Fruit fly (Drosophila melanogaster) Kc167 (cell line): Measurements from ENCODE around the gene Srp19.

Experiments used
- Myc ChIP-seq: fragments of >200 bp; optimal IDR thresholded peaks from 2 replicates; lab custom pipeline; 2017; ENCODE audit warnings: missing external identifiers
- Sin3A ChIP-seq: fragments of >200 bp; optimal IDR thresholded peaks from 2 replicates; lab custom pipeline; 2018; ENCODE audit warnings: missing external identifiers
- h ChIP-seq: fragments of >200 bp; optimal IDR thresholded peaks from 3 replicates; lab custom pipeline; 2018; ENCODE audit warnings: missing external identifiers
- insv ChIP-seq: fragments of >200 bp; optimal IDR thresholded peaks from 3 replicates; lab custom pipeline; 2018; ENCODE audit warnings: missing external identifiers
- psq ChIP-seq: fragments of >200 bp; optimal IDR thresholded peaks from 2 replicates; lab custom pipeline; 2017; ENCODE audit warnings: missing external identifiers
- ttk ChIP-seq: sonication (Bioruptor generic); optimal IDR thresholded peaks from 2 replicates; lab custom pipeline; 2017; ENCODE audit warnings: missing external identifiers

Srp19 gene

dm6 chr3L:7367798-7368678 is 20.2 kb upstream of the Srp19 start:
- TF ChIP-seq ttk (no peak), insv (no peak), Myc (lab: Kevin White, UChicago) (no peak), h (lab: Kevin White, UChicago) (no peak), Sin3A (lab: Kevin White, UChicago) (no peak), psq (lab: Kevin White, UChicago) (no peak)

- no peak for TF ChIP-seq Myc (lab: Kevin White, UChicago)
- TF ChIP-seq insv: no peak
- TF ChIP-seq ttk: no peak
- TF ChIP-seq Sin3A (lab: Kevin White, UChicago): no peak
- TF ChIP-seq psq (lab: Kevin White, UChicago): no peak
- TF ChIP-seq h (lab: Kevin White, UChicago): no peak
These were observed 17.0 kb upstream of the Srp19 start for dm6 chr3L:7364717-7365278.

dm6 chr3L:7361095-7361522 is 13.3 kb upstream of the Srp19 start:
- no peak for TF ChIP-seq psq (lab: Kevin White, UChicago)
- TF ChIP-seq Sin3A (lab: Kevin White, UChicago): no peak
- no peak for TF ChIP-seq h (lab: Kevin White, UChicago)

DNA sequence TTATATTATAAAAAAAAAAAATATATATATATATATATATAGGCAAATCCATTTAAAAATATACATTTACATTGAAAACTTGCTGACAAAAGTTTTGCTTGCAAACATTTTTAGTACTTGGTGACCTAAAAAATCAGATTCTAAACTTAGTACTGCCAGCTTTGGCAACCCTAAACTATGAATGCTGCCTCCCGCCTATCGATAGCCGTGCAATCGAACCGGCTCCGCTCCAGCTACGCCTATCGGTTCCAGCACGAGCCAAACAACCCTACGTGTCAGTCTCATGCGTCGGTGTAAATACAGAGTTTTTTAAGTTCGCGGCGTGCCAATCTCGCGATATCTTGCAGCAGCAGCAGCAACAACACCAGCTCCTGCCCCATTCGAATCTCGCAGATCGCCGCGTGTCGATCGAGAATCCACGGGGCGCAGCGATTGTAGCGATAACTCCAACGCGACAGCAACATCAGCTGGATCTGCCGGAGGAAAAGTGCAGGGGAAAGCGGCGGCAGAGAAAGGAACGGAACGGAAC is 12.6 kb upstream of the Srp19 start, which contains the start of gene Sec63:
Gene Sec63 (plus strand): TSS at position 238 of the 529 bp plus-strand sequence.
- TF ChIP-seq insv: no peak
- no peak for TF ChIP-seq psq (lab: Kevin White, UChicago)
- no peak for TF ChIP-seq ttk
- no peak for TF ChIP-seq h (lab: Kevin White, UChicago)
- TF ChIP-seq Myc (lab: Kevin White, UChicago): no peak

- TF ChIP-seq Sin3A (lab: Kevin White, UChicago) (no peak), ttk (no peak), insv (no peak), Myc (lab: Kevin White, UChicago) (no peak), psq (lab: Kevin White, UChicago) (no peak), h (lab: Kevin White, UChicago) (no peak)
These were observed 12.0 kb upstream of the Srp19 start, which contains the start of gene pst for dm6 chr3L:7359827-7360323. pst (minus strand) TSS chr3L:7360263.

DNA sequence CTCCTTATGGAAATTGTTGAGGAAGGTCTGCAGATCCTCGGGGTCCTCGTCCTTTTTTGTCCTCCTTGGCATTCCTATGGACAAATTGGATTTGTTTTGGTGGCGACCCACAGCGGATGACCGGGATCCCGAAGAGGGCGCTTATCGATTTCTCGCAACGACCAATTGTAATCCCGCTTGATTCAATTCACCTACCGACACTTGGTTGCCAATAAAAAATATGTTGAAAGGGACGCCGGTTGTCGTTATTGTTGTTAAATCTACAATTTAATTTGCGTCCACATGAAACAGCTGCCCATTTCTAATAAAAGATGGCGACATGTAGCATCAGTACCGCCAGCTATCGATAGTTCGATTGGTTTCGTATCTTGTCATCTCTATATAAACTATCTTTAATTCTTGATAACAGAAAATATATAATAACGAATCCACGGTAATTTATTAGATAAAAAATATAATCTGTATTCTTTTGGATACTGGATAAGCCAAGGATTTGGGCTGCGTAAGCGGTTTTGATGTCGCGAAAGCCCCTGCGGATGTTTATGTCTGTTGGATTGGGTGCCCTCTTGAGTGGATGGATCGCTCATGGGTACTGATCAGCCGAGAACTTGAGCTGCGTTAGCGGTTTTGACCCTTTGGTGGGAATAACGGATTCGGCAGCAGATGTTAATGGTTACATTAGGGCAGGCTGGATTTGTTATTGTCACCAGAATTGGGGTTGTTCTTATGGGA is 8.7 kb upstream of the Srp19 start, which contains the start of gene CTCF:
Gene CTCF (minus strand): TSS at position 328 of the 732 bp plus-strand sequence.
- TF ChIP-seq Sin3A (lab: Kevin White, UChicago): no peak
- TF ChIP-seq insv: no peak
- TF ChIP-seq psq (lab: Kevin White, UChicago): no peak
- no peak for TF ChIP-seq ttk
- TF ChIP-seq h (lab: Kevin White, UChicago): no peak
- TF ChIP-seq Myc (lab: Kevin White, UChicago): no peak

DNA sequence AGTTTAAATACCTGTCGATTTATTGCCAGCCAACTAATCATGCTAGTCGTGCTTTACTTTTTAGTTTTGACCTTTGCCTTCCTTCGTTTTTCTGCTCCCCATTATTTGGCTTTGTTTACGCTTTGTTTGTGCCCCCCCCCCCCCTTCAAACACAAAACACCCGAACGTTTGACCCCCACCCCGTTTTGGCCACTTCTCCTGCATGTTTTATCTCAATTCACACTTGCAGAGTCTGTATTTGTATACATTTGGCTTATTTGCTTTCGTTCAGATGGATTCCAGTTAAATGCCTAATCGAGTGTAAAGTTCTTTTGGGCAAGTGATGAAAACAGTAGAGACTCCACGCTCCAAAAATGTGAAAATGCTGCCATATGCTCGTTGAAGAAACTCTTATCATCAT is 1.5 kb upstream of the Srp19 start:
- TF ChIP-seq Sin3A (lab: Kevin White, UChicago): no peak
- no peak for TF ChIP-seq insv
- no peak for TF ChIP-seq psq (lab: Kevin White, UChicago)

DNA sequence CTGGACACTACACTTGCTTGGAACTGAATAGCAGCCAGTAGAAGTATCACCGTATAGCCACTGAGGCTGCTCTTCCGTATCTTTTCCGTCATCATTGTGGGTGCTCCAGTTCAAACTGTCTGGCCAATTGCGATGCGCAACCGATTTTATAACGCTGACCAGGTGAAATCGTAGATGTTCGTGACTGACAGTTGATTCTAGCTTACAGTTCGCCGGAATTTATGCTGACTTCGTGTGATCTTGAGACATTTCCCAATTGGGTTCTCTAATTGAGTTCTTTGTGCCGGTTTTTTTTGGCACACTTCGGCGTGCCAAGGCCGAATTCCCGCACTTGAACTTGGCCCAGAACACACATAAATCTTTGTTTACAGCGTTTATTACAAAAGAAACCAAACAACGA is 883 bp downstream of the Srp19 start, which contains the start of gene CG14834:
Gene CG14834 (minus strand): TSS at position 173 of the 400 bp plus-strand sequence.
- TF ChIP-seq insv: no peak
- TF ChIP-seq ttk: no peak
- TF ChIP-seq h (lab: Kevin White, UChicago): no peak
- TF ChIP-seq psq (lab: Kevin White, UChicago): no peak
- TF ChIP-seq Sin3A (lab: Kevin White, UChicago): no peak
- TF ChIP-seq Myc (lab: Kevin White, UChicago): no peak

dm6 chr3L:7344965-7345427 is 2.8 kb downstream of the Srp19 start, which contains the start of gene Cln7:
Cln7 (minus strand) TSS chr3L:7345183.
- TF ChIP-seq Sin3A (lab: Kevin White, UChicago) (no peak), Myc (lab: Kevin White, UChicago) (no peak), insv (no peak), h (lab: Kevin White, UChicago) (no peak), psq (lab: Kevin White, UChicago) (no peak), ttk (no peak)

DNA sequence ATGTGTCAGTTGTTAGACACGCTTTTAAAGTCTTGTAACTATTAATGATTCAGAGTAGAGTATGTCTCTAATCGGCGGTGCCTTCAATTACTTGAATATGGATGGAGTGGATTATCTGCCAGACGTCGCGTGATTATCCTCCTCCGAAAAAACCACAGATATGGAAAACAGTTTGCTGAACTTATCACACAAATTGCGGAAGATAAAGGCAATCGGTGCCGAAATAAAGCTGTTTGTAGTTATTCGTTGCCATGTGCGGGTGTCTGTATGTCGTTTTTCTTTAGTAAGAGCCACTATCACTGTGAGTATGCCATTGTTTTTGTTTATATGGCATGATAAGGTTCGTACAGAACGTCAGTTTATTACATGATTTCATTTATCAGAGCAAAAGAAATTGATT is 3.8 kb downstream of the Srp19 start:
- TF ChIP-seq ttk: no peak
- no peak for TF ChIP-seq h (lab: Kevin White, UChicago)
- no peak for TF ChIP-seq Myc (lab: Kevin White, UChicago)
- TF ChIP-seq Sin3A (lab: Kevin White, UChicago): no peak
- no peak for TF ChIP-seq psq (lab: Kevin White, UChicago)
- no peak for TF ChIP-seq insv

DNA sequence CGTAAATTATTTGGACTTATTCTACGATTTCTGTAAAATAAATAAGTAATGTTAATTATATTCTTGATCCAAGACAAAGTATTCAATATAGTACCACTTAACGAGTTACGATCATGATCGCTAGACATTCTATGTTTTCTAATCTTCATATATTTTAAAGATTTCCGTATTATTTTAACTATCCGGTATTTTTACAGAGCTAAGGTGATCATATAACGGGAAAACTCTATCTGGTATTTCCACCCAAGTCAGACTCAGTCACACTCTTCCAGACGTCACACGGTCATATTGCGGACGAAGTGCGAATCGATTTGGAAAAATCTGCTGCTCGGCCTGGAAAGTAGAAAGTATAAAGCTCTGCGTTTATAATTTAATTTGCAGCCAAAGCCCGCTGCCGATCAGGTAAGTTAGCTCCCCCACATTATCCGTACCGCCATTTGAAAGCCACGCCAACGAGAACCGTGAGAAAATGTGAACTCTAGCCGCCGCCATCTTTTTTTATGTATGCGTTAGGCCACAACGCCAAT is 8.6 kb downstream of the Srp19 start, which contains the start of the genes lark and eco:
Gene lark (plus strand): TSS at position 51 of the 527 bp plus-strand sequence.
Gene eco (minus strand): TSS at position 125 of the 527 bp plus-strand sequence.
- no peak for TF ChIP-seq Sin3A (lab: Kevin White, UChicago)
- no peak for TF ChIP-seq h (lab: Kevin White, UChicago)
- no peak for TF ChIP-seq Myc (lab: Kevin White, UChicago)
- no peak for TF ChIP-seq ttk
- TF ChIP-seq psq (lab: Kevin White, UChicago): no peak
- TF ChIP-seq insv: no peak
